Worm (Caenorhabditis elegans): ENCODE results near the gene T10B5.8.

DNA sequence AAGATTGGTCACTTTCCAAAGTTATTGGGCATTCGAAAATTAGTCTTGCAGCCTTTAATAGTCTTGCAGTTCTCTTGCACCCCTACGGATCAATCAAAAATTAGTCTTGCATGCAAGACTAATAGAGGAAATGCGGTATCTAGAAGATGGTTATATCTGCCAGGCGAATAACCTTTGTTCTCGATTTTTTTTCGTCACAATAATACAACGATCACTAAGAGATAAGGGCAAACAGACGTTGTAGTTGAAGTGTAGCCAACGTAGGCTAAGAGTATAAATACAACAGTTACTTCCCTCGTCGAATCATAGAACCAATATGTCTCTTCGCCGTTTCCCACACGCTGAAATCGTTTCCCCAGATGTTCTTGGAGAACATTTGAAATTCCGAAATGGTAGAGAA, at the start of gene T10B5.8:
- TF ChIP-seq him-1 (tag; optimal IDR thresholded peaks at IDR 0.05) (no peak), W03F9.2 (tag; optimal IDR thresholded peaks at IDR 0.05) (no peak)
